Fruit fly (Drosophila melanogaster) whole organism, embryonic: ENCODE results near the gene Ptpmeg2.

Experiments
- ATbp ChIP-seq: fragments of 200-800 bp; sonication (Bioruptor generic); optimal IDR thresholded peaks from 2 replicates; lab custom pipeline; 2017; ENCODE audit warnings: missing biosample characterization, mild to moderate bottlenecking, missing genetic modification characterization, missing genetic modification reagents
- Bdp1 ChIP-seq: fragments of 200-800 bp; sonication (Bioruptor generic); optimal IDR thresholded peaks from 3 replicates; lab custom pipeline; 2016; ENCODE audit warnings: missing biosample characterization, missing genetic modification characterization
- CG10267 ChIP-seq: fragments of 200-800 bp; sonication (Bioruptor generic); optimal IDR thresholded peaks from 2 replicates; lab custom pipeline; 2018; ENCODE audit warnings: missing biosample characterization, mild to moderate bottlenecking, missing genetic modification characterization, moderate library complexity
- CG11085 ChIP-seq: fragments of 200-800 bp; sonication (Bioruptor generic); IDR thresholded peaks from 2 replicates; pipeline ENCODE4 v1.3.6; 2022; ENCODE audit warnings: missing biosample characterization, missing genetic modification characterization
- CG12219 ChIP-seq: fragments of 200-800 bp; sonication (Bioruptor generic); optimal IDR thresholded peaks from 3 replicates; lab custom pipeline; 2018; ENCODE audit warnings: missing biosample characterization, mild to moderate bottlenecking, missing genetic modification characterization
- CG15601 ChIP-seq: fragments of 200-800 bp; sonication (Bioruptor generic); optimal IDR thresholded peaks from 3 replicates; lab custom pipeline; 2019; ENCODE audit warnings: missing biosample characterization, mild to moderate bottlenecking, missing genetic modification characterization, moderate library complexity
- CG17359 ChIP-seq: fragments of 200-800 bp; sonication (Bioruptor generic); optimal IDR thresholded peaks from 3 replicates; lab custom pipeline; 2018; ENCODE audit warnings: missing biosample characterization, mild to moderate bottlenecking, missing genetic modification characterization, moderate library complexity
- CG17612 ChIP-seq: fragments of 200-800 bp; sonication (Bioruptor generic); IDR thresholded peaks from 2 replicates; pipeline ENCODE4 v1.3.6; 2022; ENCODE audit warnings: missing biosample characterization, missing genetic modification characterization
- CG18619 ChIP-seq: fragments of 200-800 bp; sonication (Bioruptor generic); optimal IDR thresholded peaks from 3 replicates; lab custom pipeline; 2017; ENCODE audit warnings: missing biosample characterization, mild to moderate bottlenecking, missing genetic modification characterization
- CG2129 ChIP-seq: fragments of 200-800 bp; sonication (Bioruptor generic); IDR thresholded peaks from 2 replicates; pipeline ENCODE4 v1.3.6; 2022; ENCODE audit warnings: missing biosample characterization, missing genetic modification characterization; ENCODE audit not compliant: partially characterized antibody
- CG2202 ChIP-seq: fragments of 200-800 bp; sonication (Bioruptor generic); optimal IDR thresholded peaks from 2 replicates; lab custom pipeline; 2018; ENCODE audit warnings: missing biosample characterization, mild to moderate bottlenecking, missing genetic modification characterization
- CG2889 ChIP-seq: fragments of 200-800 bp; sonication (Bioruptor generic); IDR thresholded peaks from 3 replicates; pipeline ENCODE4 v1.3.6; 2022; ENCODE audit warnings: missing biosample characterization, missing genetic modification characterization
- CG3407 ChIP-seq: fragments of 200-800 bp; sonication (Bioruptor generic); optimal IDR thresholded peaks from 2 replicates; lab custom pipeline; 2018; ENCODE audit warnings: missing biosample characterization, mild to moderate bottlenecking, missing genetic modification characterization
- CG4328 ChIP-seq: fragments of 200-800 bp; sonication (Bioruptor generic); optimal IDR thresholded peaks from 3 replicates; lab custom pipeline; 2017; ENCODE audit warnings: missing biosample characterization, missing genetic modification reagents, missing genetic modification characterization
- CG6791 ChIP-seq: fragments of 200-800 bp; sonication (Bioruptor generic); IDR thresholded peaks from 3 replicates; pipeline ENCODE4 v1.3.6; 2022; ENCODE audit warnings: missing biosample characterization, missing genetic modification characterization; ENCODE audit not compliant: partially characterized antibody
- CG6854 ChIP-seq: fragments of 200-800 bp; sonication (Bioruptor generic); optimal IDR thresholded peaks from 3 replicates; lab custom pipeline; 2017; ENCODE audit warnings: missing biosample characterization, mild to moderate bottlenecking, missing genetic modification characterization
- CG7271 ChIP-seq: fragments of 200-800 bp; sonication (Bioruptor generic); optimal IDR thresholded peaks from 2 replicates; lab custom pipeline; 2018; ENCODE audit warnings: missing biosample characterization, mild to moderate bottlenecking, missing genetic modification characterization, moderate library complexity
- Chrac-16 ChIP-seq: fragments of 200-800 bp; sonication (Bioruptor generic); optimal IDR thresholded peaks from 3 replicates; lab custom pipeline; 2016; ENCODE audit warnings: missing biosample characterization, missing genetic modification characterization
- CkIIα-i1 ChIP-seq: fragments of 200-800 bp; sonication (Bioruptor generic); IDR thresholded peaks from 2 replicates; pipeline ENCODE4 v1.3.6; 2022; ENCODE audit warnings: missing biosample characterization, missing genetic modification characterization
- Deaf1 ChIP-seq: fragments of 200-800 bp; optimal IDR thresholded peaks from 3 replicates; lab custom pipeline; 2019; ENCODE audit warnings: missing biosample characterization, mild to moderate bottlenecking, missing genetic modification characterization, moderate library complexity
- Dfd ChIP-seq, 2 experiments: fragments of >200 bp; optimal IDR thresholded peaks; 2 replicates each; lab custom pipeline; 2017; ENCODE audit warnings: missing biosample characterization in 2 of 2, missing genetic modification characterization in 2 of 2
- Dip2 ChIP-seq: fragments of 200-800 bp; sonication (Bioruptor generic); IDR thresholded peaks from 2 replicates; pipeline ENCODE4 v1.3.6; 2022; ENCODE audit warnings: missing biosample characterization, missing genetic modification characterization
- Dp ChIP-seq: fragments of 200-800 bp; sonication (Bioruptor generic); optimal IDR thresholded peaks from 2 replicates; lab custom pipeline; 2018; ENCODE audit warnings: missing biosample characterization, mild to moderate bottlenecking, missing genetic modification characterization, moderate library complexity
- Fer1 ChIP-seq: fragments of 200-800 bp; sonication (Bioruptor generic); optimal IDR thresholded peaks from 2 replicates; lab custom pipeline; 2017; ENCODE audit warnings: missing biosample characterization, mild to moderate bottlenecking, missing genetic modification characterization
- Gug ChIP-seq: fragments of 200-800 bp; sonication (Bioruptor generic); IDR thresholded peaks from 4 replicates; pipeline ENCODE4 v1.3.6; 2022; ENCODE audit warnings: missing biosample characterization, missing genetic modification characterization
- H2.0 ChIP-seq: fragments of 200-800 bp; sonication (Bioruptor generic); IDR thresholded peaks from 2 replicates; pipeline ENCODE4 v1.3.6; 2022; ENCODE audit warnings: missing biosample characterization, missing genetic modification characterization
- HLH54F ChIP-seq: fragments of 200-800 bp; sonication (Bioruptor generic); optimal IDR thresholded peaks from 3 replicates; lab custom pipeline; 2016; ENCODE audit warnings: missing biosample characterization, missing genetic modification characterization
- MBD-R2 ChIP-seq: fragments of 200-800 bp; sonication (Bioruptor generic); IDR thresholded peaks from 2 replicates; pipeline ENCODE4 v1.3.6; 2022; ENCODE audit warnings: missing biosample characterization, missing genetic modification characterization
- Nf-YC ChIP-seq: fragments of 200-800 bp; optimal IDR thresholded peaks from 3 replicates; lab custom pipeline; 2019; ENCODE audit warnings: missing biosample characterization, mild to moderate bottlenecking, missing genetic modification characterization, moderate library complexity
- Pdp1 ChIP-seq, 2 experiments: fragments of 200-800 bp; sonication (Bioruptor generic); optimal IDR thresholded peaks; 3 replicates each; lab custom pipeline; 2016; ENCODE audit warnings: missing biosample characterization in 2 of 2, missing genetic modification characterization in 2 of 2, mild to moderate bottlenecking in 1 of 2, moderate library complexity in 1 of 2
- Poxn ChIP-seq: fragments of 200-800 bp; sonication (Bioruptor generic); IDR thresholded peaks from 2 replicates; pipeline ENCODE4 v1.3.6; 2022; ENCODE audit warnings: missing biosample characterization, missing genetic modification characterization
- Rfx ChIP-seq: fragments of 200-800 bp; sonication (Bioruptor generic); IDR thresholded peaks from 2 replicates; pipeline ENCODE4 v1.3.6; 2022; ENCODE audit warnings: missing biosample characterization, missing genetic modification characterization
- Sox100B ChIP-seq: fragments of 200-800 bp; sonication (Bioruptor generic); optimal IDR thresholded peaks from 3 replicates; lab custom pipeline; 2018; ENCODE audit warnings: missing biosample characterization, mild to moderate bottlenecking, missing genetic modification characterization
- crp ChIP-seq, 2 experiments: fragments of 200-800 bp; sonication (Bioruptor generic); optimal IDR thresholded peaks; 2 replicates in 1 of 2; 3 replicates in 1 of 2; lab custom pipeline; 2017; ENCODE audit warnings: missing biosample characterization in 2 of 2, missing genetic modification characterization in 2 of 2, mild to moderate bottlenecking in 1 of 2, moderate library complexity in 1 of 2
- emc ChIP-seq: fragments of 200-800 bp; sonication (Bioruptor generic); optimal IDR thresholded peaks from 2 replicates; lab custom pipeline; 2016; ENCODE audit warnings: missing biosample characterization, missing genetic modification characterization
- fru ChIP-seq: fragments of >200 bp; optimal IDR thresholded peaks from 2 replicates; lab custom pipeline; 2017
- gro ChIP-seq: fragments of 200-800 bp; sonication (Bioruptor generic); optimal IDR thresholded peaks from 2 replicates; lab custom pipeline; 2016; ENCODE audit warnings: missing biosample characterization, missing genetic modification characterization
- kah ChIP-seq: fragments of 200-800 bp; sonication (Bioruptor generic); optimal IDR thresholded peaks from 2 replicates; lab custom pipeline; 2018; ENCODE audit warnings: missing biosample characterization, mild to moderate bottlenecking, missing genetic modification characterization
- kni ChIP-seq: fragments of 200-800 bp; sonication (Bioruptor generic); optimal IDR thresholded peaks from 3 replicates; lab custom pipeline; 2017; ENCODE audit warnings: mild to moderate bottlenecking, missing biosample characterization, missing genetic modification reagents, missing genetic modification characterization
- lov ChIP-seq, 2 experiments: fragments of 200-800 bp in 1 of 2; fragments of >200 bp in 1 of 2; sonication (Bioruptor generic) in 1 of 2; IDR thresholded peaks in 1 of 2; optimal IDR thresholded peaks in 1 of 2; 2 replicates in 1 of 2; 3 replicates in 1 of 2; pipeline versions ENCODE4 v1.3.6 to Lab custom; 2017 to 2022; ENCODE audit warnings: missing biosample characterization in 1 of 2, missing genetic modification characterization in 1 of 2
- mld ChIP-seq: fragments of 200-800 bp; sonication (Bioruptor generic); IDR thresholded peaks from 3 replicates; pipeline ENCODE4 v1.3.6; 2022; ENCODE audit warnings: missing biosample characterization, missing genetic modification characterization; ENCODE audit not compliant: partially characterized antibody
- nau ChIP-seq: fragments of 200-800 bp; sonication (Bioruptor generic); optimal IDR thresholded peaks from 3 replicates; lab custom pipeline; 2017; ENCODE audit warnings: missing biosample characterization, mild to moderate bottlenecking, missing genetic modification characterization, missing genetic modification reagents
- p53 ChIP-seq: fragments of 200-800 bp; sonication (Bioruptor generic); optimal IDR thresholded peaks from 2 replicates; lab custom pipeline; 2016; ENCODE audit warnings: missing biosample characterization, missing genetic modification characterization
- psq ChIP-seq: fragments of 200-800 bp; sonication (Bioruptor generic); optimal IDR thresholded peaks from 2 replicates; lab custom pipeline; 2017; ENCODE audit warnings: missing biosample characterization, missing genetic modification characterization
- slbo ChIP-seq: fragments of 200-800 bp; sonication (Bioruptor generic); IDR thresholded peaks from 2 replicates; pipeline ENCODE4 v1.3.6; 2022; ENCODE audit warnings: missing biosample characterization, missing genetic modification characterization
- sqz ChIP-seq: fragments of 200-800 bp; sonication (Bioruptor generic); optimal IDR thresholded peaks from 3 replicates; lab custom pipeline; 2018; ENCODE audit warnings: missing biosample characterization, mild to moderate bottlenecking, missing genetic modification characterization
- sr ChIP-seq: fragments of 200-800 bp; sonication (Bioruptor generic); IDR thresholded peaks from 3 replicates; pipeline ENCODE4 v1.3.6; 2022; ENCODE audit warnings: missing biosample characterization, missing genetic modification characterization
- trh ChIP-seq: fragments of 200-800 bp; sonication (Bioruptor generic); optimal IDR thresholded peaks from 2 replicates; lab custom pipeline; 2016; ENCODE audit warnings: missing biosample characterization, missing genetic modification characterization
- yki ChIP-seq: fragments of >200 bp; optimal IDR thresholded peaks from 3 replicates; lab custom pipeline; 2018
- zfh1 ChIP-seq: fragments of 200-800 bp; sonication (Bioruptor generic); IDR thresholded peaks from 3 replicates; pipeline ENCODE4 v1.3.6; 2022; ENCODE audit warnings: missing biosample characterization, missing genetic modification characterization

The Ptpmeg2 gene

DNA sequence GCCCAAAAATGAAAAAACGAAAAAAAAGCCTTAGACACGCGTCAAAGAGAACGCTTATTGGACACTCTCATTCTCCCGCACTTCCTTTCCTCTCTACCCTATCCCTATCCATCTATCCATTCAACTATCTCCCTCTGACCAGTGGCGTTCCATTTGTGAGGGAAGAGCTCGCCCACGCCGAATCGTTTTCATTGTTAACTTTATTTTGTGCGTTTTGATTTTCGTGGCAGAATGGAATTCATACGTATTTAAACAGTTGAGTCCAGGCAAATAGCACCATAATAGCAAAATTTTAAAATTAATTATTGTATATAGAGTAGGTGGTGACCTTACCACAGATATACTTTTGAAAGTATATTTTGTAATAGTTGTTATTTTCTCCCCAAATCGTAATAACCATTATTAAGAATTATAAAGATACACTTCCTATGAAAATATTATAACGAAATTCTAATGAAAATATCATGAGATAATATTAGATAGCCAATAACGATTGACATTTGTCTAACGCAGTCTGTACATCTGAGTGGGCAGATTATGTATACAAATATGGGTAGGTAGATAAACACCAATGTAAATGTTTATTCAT lies 17.7 kb downstream of the Ptpmeg2 start (continued):
- TF ChIP-seq Chrac-16 (GFP tag; lab: Kevin White, UChicago) (peak; percentile 21), Gug (GFP tag; lab: Robert Waterston, UW) (no peak), CG10267 (tag; lab: Kevin White, UChicago) (peak; percentile 58), kah (GFP tag; lab: Kevin White, UChicago) (no peak), CG7271 (tag; lab: Kevin White, UChicago) (no peak), Dfd (GFP tag; optimal IDR thresholded peaks at IDR 0.05; lab: Kevin White, UChicago) (no peak), CG2202 (tag; lab: Kevin White, UChicago) (no peak), CG6791 (GFP tag; lab: Robert Waterston, UW) (no peak), CG2129 (GFP tag; lab: Robert Waterston, UW) (no peak), yki (no peak), Nf-YC (tag; lab: Kevin White, UChicago) (no peak), CG6854 (GFP tag; lab: Kevin White, UChicago) (peak; percentile 74), Pdp1 (GFP tag; optimal IDR thresholded peaks at IDR 0.05; lab: Kevin White, UChicago) (peak in 1 of 2 experiments; percentile 9), Bdp1 (GFP tag; lab: Kevin White, UChicago) (no peak), Dip2 (no peak), Sox100B (GFP tag; lab: Kevin White, UChicago) (peak; percentile 75), Deaf1 (tag; lab: Kevin White, UChicago) (no peak), sqz (no peak), sr (GFP tag; lab: Robert Waterston, UW) (peak; percentile 62; the same call in 2 of the 3 replicates), H2.0 (GFP tag; lab: Robert Waterston, UW) (peak; percentile 51; the same call in 1 of the 2 replicates), CG2889 (GFP tag; lab: Robert Waterston, UW) (peak; percentile 17; the same call in 1 of the 3 replicates), CG4328 (no peak), CG17612 (no peak), Rfx (peak; percentile 79), MBD-R2 (peak; percentile 36; the same call in 1 of the 2 replicates), zfh1 (GFP tag; lab: Robert Waterston, UW) (peak; percentile 52; the same call in 1 of the 3 replicates), CG18619 (GFP tag; lab: Kevin White, UChicago) (peak; percentile 65), p53 (GFP tag; lab: Kevin White, UChicago) (no peak), Poxn (GFP tag; lab: Robert Waterston, UW) (no peak), psq (no peak), CG17359 (tag; lab: Kevin White, UChicago) (peak; percentile 76), HLH54F (no peak), lov (optimal IDR thresholded peaks at IDR 0.05; lab: Kevin White, UChicago) (no peak), lov (GFP tag; IDR thresholded peaks at IDR 0.05; lab: Robert Waterston, UW) (no peak), CG15601 (tag; lab: Kevin White, UChicago) (no peak), crp (GFP tag; optimal IDR thresholded peaks at IDR 0.05; lab: Kevin White, UChicago) (no peak), CG3407 (no peak), nau (GFP tag; lab: Kevin White, UChicago) (no peak), gro (peak; percentile 21), Dp (GFP tag; lab: Kevin White, UChicago) (no peak), CG12219 (GFP tag; lab: Kevin White, UChicago) (peak; percentile 54), emc (GFP tag; lab: Kevin White, UChicago) (no peak), ATbp (no peak), slbo (GFP tag; lab: Robert Waterston, UW) (peak; percentile 85), mld (GFP tag; lab: Robert Waterston, UW) (no peak), CG11085 (GFP tag; lab: Robert Waterston, UW) (no peak), Fer1 (GFP tag; lab: Kevin White, UChicago) (peak; percentile 81), CkIIα-i1 (GFP tag; lab: Robert Waterston, UW) (no peak), trh (no peak), fru (no peak), kni (GFP tag; lab: Kevin White, UChicago) (no peak)
